Worm (Caenorhabditis elegans): ENCODE measurements around the gene T04C12.7.

Gene T04C12.7

ce11 chrV:11039379-11039954 is 14.5 kb upstream of the T04C12.7 start, which contains the start of gene pak-2:
TSS of gene pak-2 (minus strand) at chrV:11039429.
- peak; percentile 62 for TF ChIP-seq lin-32 (GFP tag; optimal IDR thresholded peaks at IDR 0.05)
- TF ChIP-seq nhr-2 (tag; optimal IDR thresholded peaks at IDR 0.05) = peak; percentile 58
- TF ChIP-seq ceh-83 (GFP tag; optimal IDR thresholded peaks at IDR 0.05) = peak; percentile 77
- peak; percentile 71 for TF ChIP-seq lsy-2 (tag; optimal IDR thresholded peaks at IDR 0.05)
- peak; percentile 76 for TF ChIP-seq cnd-1 (tag; optimal IDR thresholded peaks at IDR 0.05)
- TF ChIP-seq nhr-28 (tag; optimal IDR thresholded peaks at IDR 0.05) = no peak
- TF ChIP-seq nhr-237 (tag; optimal IDR thresholded peaks at IDR 0.05) = peak; percentile 94
- TF ChIP-seq sptf-1 (tag; optimal IDR thresholded peaks at IDR 0.05) = peak; percentile 87
- peak; percentile 61 for TF ChIP-seq unc-62 (GFP tag; optimal IDR thresholded peaks at IDR 0.05)
- TF ChIP-seq drap-1 (GFP tag; optimal IDR thresholded peaks at IDR 0.05) = peak; percentile 64
- no peak for TF ChIP-seq tbx-8 (GFP tag; optimal IDR thresholded peaks at IDR 0.05)
- TF ChIP-seq M03D4.4 (tag; optimal IDR thresholded peaks at IDR 0.05) = no peak
- TF ChIP-seq ceh-39 (tag; optimal IDR thresholded peaks at IDR 0.05) = peak; percentile 73
- no peak for TF ChIP-seq elt-1 (tag; optimal IDR thresholded peaks at IDR 0.05; ENCODE audit: borderline replicate concordance, insufficient read depth)
- no peak for TF ChIP-seq nhr-12 (tag; optimal IDR thresholded peaks at IDR 0.05)
- TF ChIP-seq bed-3 (GFP tag; optimal IDR thresholded peaks at IDR 0.05) = no peak
- TF ChIP-seq unc-39 (tag; optimal IDR thresholded peaks at IDR 0.05) = no peak
- TF ChIP-seq ces-1 (GFP tag; optimal IDR thresholded peaks at IDR 0.05) = peak; percentile 93
- peak; percentile 82 for TF ChIP-seq mls-2 (tag; optimal IDR thresholded peaks at IDR 0.05)
- no peak for TF ChIP-seq nhr-76 (tag; optimal IDR thresholded peaks at IDR 0.05)
- peak; percentile 13 for TF ChIP-seq sem-2 (GFP tag; optimal IDR thresholded peaks at IDR 0.05)
- TF ChIP-seq pha-4 (tag; optimal IDR thresholded peaks at IDR 0.05) = no peak
- TF ChIP-seq ham-2 (GFP tag; optimal IDR thresholded peaks at IDR 0.05) = no peak
- TF ChIP-seq mep-1 (tag; optimal IDR thresholded peaks at IDR 0.05) = peak; percentile 67
- peak; percentile 15 for TF ChIP-seq lin-13 (tag; optimal IDR thresholded peaks at IDR 0.05)
- TF ChIP-seq ceh-43 (GFP tag; optimal IDR thresholded peaks at IDR 0.05) = no peak

- no peak for TF ChIP-seq ceh-83 (GFP tag; optimal IDR thresholded peaks at IDR 0.05)
- no peak for TF ChIP-seq sptf-1 (tag; optimal IDR thresholded peaks at IDR 0.05)
- TF ChIP-seq nhr-76 (tag; optimal IDR thresholded peaks at IDR 0.05) = no peak
- no peak for TF ChIP-seq zip-8 (tag; optimal IDR thresholded peaks at IDR 0.05)
- TF ChIP-seq nhr-12 (tag; optimal IDR thresholded peaks at IDR 0.05) = no peak
- no peak for TF ChIP-seq ceh-39 (tag; optimal IDR thresholded peaks at IDR 0.05)
- no peak for TF ChIP-seq unc-39 (tag; optimal IDR thresholded peaks at IDR 0.05)
- no peak for TF ChIP-seq nhr-237 (tag; optimal IDR thresholded peaks at IDR 0.05)
- TF ChIP-seq ceh-43 (GFP tag; optimal IDR thresholded peaks at IDR 0.05) = no peak
- no peak for TF ChIP-seq elt-3 (tag; optimal IDR thresholded peaks at IDR 0.05)
- no peak for TF ChIP-seq ztf-11 (tag; optimal IDR thresholded peaks at IDR 0.05)
- no peak for TF ChIP-seq tbx-8 (GFP tag; optimal IDR thresholded peaks at IDR 0.05)
These were observed 13.9 kb upstream of the T04C12.7 start, which contains the start of gene C45B11.9 for ce11 chrV:11040020-11040419. TSS of gene C45B11.9 (plus strand) at chrV:11040320.

ce11 chrV:11040473-11040872 is 13.5 kb upstream of the T04C12.7 start, which contains the start of gene C45B11.8:
TSS of gene C45B11.8 (plus strand) at chrV:11040773.
- no peak for TF ChIP-seq lin-13 (tag; optimal IDR thresholded peaks at IDR 0.05)
- TF ChIP-seq nhr-12 (tag; optimal IDR thresholded peaks at IDR 0.05) = no peak
- TF ChIP-seq elt-1 (tag; optimal IDR thresholded peaks at IDR 0.05; ENCODE audit: borderline replicate concordance, insufficient read depth) = no peak
- TF ChIP-seq ham-2 (GFP tag; optimal IDR thresholded peaks at IDR 0.05) = no peak
- TF ChIP-seq ceh-83 (GFP tag; optimal IDR thresholded peaks at IDR 0.05) = no peak
- no peak for TF ChIP-seq sem-2 (GFP tag; optimal IDR thresholded peaks at IDR 0.05)
- TF ChIP-seq nhr-2 (tag; optimal IDR thresholded peaks at IDR 0.05) = no peak
- TF ChIP-seq bed-3 (GFP tag; optimal IDR thresholded peaks at IDR 0.05) = no peak
- no peak for TF ChIP-seq ztf-11 (tag; optimal IDR thresholded peaks at IDR 0.05)
- no peak for TF ChIP-seq lin-32 (GFP tag; optimal IDR thresholded peaks at IDR 0.05)
- TF ChIP-seq sptf-1 (tag; optimal IDR thresholded peaks at IDR 0.05) = no peak
- no peak for TF ChIP-seq nhr-28 (tag; optimal IDR thresholded peaks at IDR 0.05)
- TF ChIP-seq ceh-39 (tag; optimal IDR thresholded peaks at IDR 0.05) = no peak
- no peak for TF ChIP-seq unc-39 (tag; optimal IDR thresholded peaks at IDR 0.05)
- no peak for TF ChIP-seq pha-4 (tag; optimal IDR thresholded peaks at IDR 0.05)
- TF ChIP-seq mep-1 (tag; optimal IDR thresholded peaks at IDR 0.05) = no peak
- no peak for TF ChIP-seq mab-5 (tag; optimal IDR thresholded peaks at IDR 0.05)
- no peak for TF ChIP-seq nhr-76 (tag; optimal IDR thresholded peaks at IDR 0.05)
- no peak for TF ChIP-seq mls-2 (tag; optimal IDR thresholded peaks at IDR 0.05)

ce11 chrV:11041499-11041898 is 12.4 kb upstream of the T04C12.7 start, which contains the start of gene C45B11.5:
TSS of gene C45B11.5 (plus strand) at chrV:11041799.
- no peak for TF ChIP-seq elt-1 (tag; optimal IDR thresholded peaks at IDR 0.05; ENCODE audit: borderline replicate concordance, insufficient read depth)
- TF ChIP-seq hlh-1 (tag; optimal IDR thresholded peaks at IDR 0.05) = no peak
- TF ChIP-seq lsy-2 (tag; optimal IDR thresholded peaks at IDR 0.05) = no peak
- TF ChIP-seq cnd-1 (tag; optimal IDR thresholded peaks at IDR 0.05) = no peak
- TF ChIP-seq elt-3 (tag; optimal IDR thresholded peaks at IDR 0.05) = no peak
- no peak for TF ChIP-seq blmp-1 (tag; optimal IDR thresholded peaks at IDR 0.05)
- TF ChIP-seq ces-1 (GFP tag; optimal IDR thresholded peaks at IDR 0.05) = no peak
- no peak for TF ChIP-seq pha-4 (tag; optimal IDR thresholded peaks at IDR 0.05)
- no peak for TF ChIP-seq lin-32 (GFP tag; optimal IDR thresholded peaks at IDR 0.05)
- no peak for TF ChIP-seq sem-2 (GFP tag; optimal IDR thresholded peaks at IDR 0.05)
- TF ChIP-seq ceh-43 (GFP tag; optimal IDR thresholded peaks at IDR 0.05) = no peak
- no peak for TF ChIP-seq M03D4.4 (tag; optimal IDR thresholded peaks at IDR 0.05)
- no peak for TF ChIP-seq nhr-76 (tag; optimal IDR thresholded peaks at IDR 0.05)
- TF ChIP-seq nhr-2 (tag; optimal IDR thresholded peaks at IDR 0.05) = no peak

Measured in whole organism, mixed stage, embryonic.